Worm (Caenorhabditis elegans) whole organism, early embryonic: ENCODE results near the gene fog-2.

Experiments
- B0310.2 ChIP-seq: sonication (generic microtip); optimal IDR thresholded peaks from 2 replicates; lab custom pipeline; 2016; ENCODE audit warnings: mild to moderate bottlenecking, missing genetic modification characterization, missing compliant biosample characterization
- F13C5.2 ChIP-seq: sonication (generic microtip); optimal IDR thresholded peaks from 2 replicates; lab custom pipeline; 2017; ENCODE audit warnings: mild to moderate bottlenecking, missing genetic modification characterization, inconsistent platforms, missing compliant biosample characterization
- aly-1 ChIP-seq: sonication (generic microtip); optimal IDR thresholded peaks from 2 replicates; lab custom pipeline; 2016; ENCODE audit warnings: missing genetic modification characterization, missing compliant biosample characterization
- ama-1 ChIP-seq: fragments of 150-350 bp; optimal IDR thresholded peaks from 2 replicates; lab custom pipeline; 2014
- ceh-13 ChIP-seq: fragments of 200-800 bp; sonication (Bioruptor generic); optimal IDR thresholded peaks from 2 replicates; lab custom pipeline; 2018; ENCODE audit warnings: mild to moderate bottlenecking, missing genetic modification characterization, missing compliant biosample characterization
- ceh-36 ChIP-seq: sonication (generic microtip); optimal IDR thresholded peaks from 2 replicates; lab custom pipeline; 2016; ENCODE audit warnings: missing genetic modification characterization, inconsistent platforms, missing compliant biosample characterization
- ets-7 ChIP-seq: sonication (generic microtip); optimal IDR thresholded peaks from 2 replicates; lab custom pipeline; 2016; ENCODE audit warnings: missing genotype, missing genetic modification characterization, missing compliant biosample characterization
- flt-1 ChIP-seq: fragments of 200-800 bp; sonication (Bioruptor generic); IDR thresholded peaks from 2 replicates; pipeline ENCODE4 v1.3.6; 2022; ENCODE audit warnings: missing genetic modification characterization, missing compliant biosample characterization
- hmbx-1 ChIP-seq: sonication (generic microtip); optimal IDR thresholded peaks from 2 replicates; lab custom pipeline; 2016; ENCODE audit warnings: mild to moderate bottlenecking, missing genetic modification characterization, missing compliant biosample characterization
- hmg-4 ChIP-seq: fragments of 200-800 bp; sonication (Bioruptor generic); optimal IDR thresholded peaks from 2 replicates; lab custom pipeline; 2018; ENCODE audit warnings: mild to moderate bottlenecking, missing genetic modification characterization, missing compliant biosample characterization
- hnd-1 ChIP-seq: sonication (generic microtip); optimal IDR thresholded peaks from 2 replicates; lab custom pipeline; 2016; ENCODE audit warnings: missing genetic modification characterization, missing compliant biosample characterization
- pes-1 ChIP-seq: fragments of 200-800 bp; sonication (Bioruptor generic); IDR thresholded peaks from 2 replicates; pipeline ENCODE4 v1.3.6; 2022; ENCODE audit warnings: missing genetic modification reagents, missing genetic modification characterization, missing compliant biosample characterization
- scrt-1 ChIP-seq: fragments of 200-800 bp; sonication (Bioruptor generic); IDR thresholded peaks from 2 replicates; pipeline ENCODE4 v1.3.6; 2022; ENCODE audit warnings: missing genetic modification characterization, missing compliant biosample characterization
- sea-1 ChIP-seq: fragments of 200-800 bp; sonication (Bioruptor generic); conservative IDR thresholded peaks from 2 replicates; pipeline ENCODE4 v1.3.6; 2022; ENCODE audit warnings: missing genetic modification characterization, missing compliant biosample characterization
- tbx-11 ChIP-seq: fragments of 200-800 bp; sonication (Bioruptor generic); IDR thresholded peaks from 2 replicates; pipeline ENCODE4 v1.3.6; 2022; ENCODE audit warnings: missing genetic modification characterization, missing compliant biosample characterization
- tbx-37 ChIP-seq: fragments of 200-800 bp; sonication (Bioruptor generic); conservative IDR thresholded peaks from 2 replicates; pipeline ENCODE4 v1.3.6; 2022; ENCODE audit warnings: missing genetic modification reagents, missing genetic modification characterization, missing compliant biosample characterization
- tra-4 ChIP-seq: sonication (generic microtip); optimal IDR thresholded peaks from 2 replicates; lab custom pipeline; 2017; ENCODE audit warnings: missing genetic modification characterization, missing compliant biosample characterization

Gene fog-2

DNA sequence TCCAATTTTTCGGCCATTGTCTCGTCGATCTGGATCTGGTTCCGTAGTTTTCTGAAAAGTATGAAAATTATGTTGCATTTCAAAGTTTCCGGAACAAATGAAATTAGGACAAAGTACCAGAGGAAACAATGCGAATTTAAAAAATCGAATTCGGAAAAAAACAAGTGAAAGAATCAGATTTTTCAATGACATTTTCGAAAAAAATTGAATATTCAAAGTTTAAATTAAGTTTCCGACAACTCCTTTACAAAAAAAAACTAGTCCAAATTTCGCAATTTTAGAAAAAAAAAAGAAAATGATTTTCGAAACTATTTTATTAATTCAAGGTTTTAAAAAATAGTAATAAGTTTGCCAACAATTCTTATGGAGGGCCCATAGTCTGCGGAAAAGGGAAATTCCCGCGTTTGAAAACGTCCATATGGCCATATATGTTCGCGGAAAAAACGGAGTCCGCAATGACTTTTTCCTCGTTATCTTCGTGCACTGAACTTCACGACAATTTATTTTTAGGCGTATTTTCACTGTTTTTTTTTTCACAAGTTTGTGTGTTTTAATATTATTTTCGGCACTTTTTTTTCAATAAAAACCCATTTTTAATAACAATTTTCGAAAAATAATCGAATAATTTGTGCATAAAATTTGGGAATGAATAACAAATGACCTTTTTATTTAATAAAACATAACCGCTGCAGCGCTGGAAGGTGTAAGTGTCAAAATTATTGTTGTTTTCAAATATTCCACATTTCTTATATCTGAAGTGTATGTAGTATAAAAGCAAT, 6.8 kb upstream of the fog-2 start, which contains the start of the genes fbxa-115 and Y113G7B.27:
Gene fbxa-115, minus strand, starts transcription at position 51 of the 779 bp plus-strand sequence.
Gene Y113G7B.27, plus strand, starts transcription at position 729 of the 779 bp plus-strand sequence.
- no peak for TF ChIP-seq aly-1
- TF ChIP-seq B0310.2 (tag; lab: Kevin White, UChicago) = no peak

DNA sequence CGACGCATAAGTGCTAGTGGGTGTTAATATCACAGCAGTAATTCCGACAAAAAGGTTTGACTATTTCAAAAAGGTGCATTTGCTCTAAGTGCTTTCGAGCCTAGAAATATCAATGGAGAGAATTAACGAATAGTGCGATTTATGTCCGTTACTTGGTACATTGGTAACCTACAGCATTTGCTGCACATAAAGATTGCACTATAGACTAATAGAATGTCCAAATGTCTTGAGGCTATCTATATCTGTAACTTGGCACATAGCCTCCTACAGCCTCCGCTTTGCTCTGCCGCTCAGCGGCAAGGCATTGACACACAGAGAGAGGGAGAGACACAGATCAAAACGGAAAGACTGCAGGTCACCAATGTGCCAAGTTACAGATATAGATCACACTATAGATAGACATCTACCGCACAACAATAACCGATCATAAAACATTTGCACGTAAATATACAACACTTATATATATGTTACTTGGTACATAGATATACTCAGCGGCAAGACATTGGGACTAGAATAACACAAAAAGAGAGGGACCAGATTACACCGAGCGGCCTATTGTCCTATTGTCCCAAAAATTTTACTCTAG, 3.5 kb upstream of the fog-2 start, which contains the start of the genes srh-217 and Y113G7B.28:
Gene srh-217, minus strand, starts transcription at position 101 of the 586 bp plus-strand sequence.
Gene Y113G7B.28, plus strand, starts transcription at position 536 of the 586 bp plus-strand sequence.
- TF ChIP-seq F13C5.2 (no peak), scrt-1 (GFP tag; lab: Robert Waterston, UW) (no peak), ets-7 (tag; lab: Kevin White, UChicago) (no peak), hnd-1 (no peak), sea-1 (GFP tag; lab: Robert Waterston, UW) (no peak), pes-1 (GFP tag; lab: Robert Waterston, UW) (no peak), ceh-13 (GFP tag; lab: Kevin White, UChicago) (no peak), tbx-37 (no peak), flt-1 (GFP tag; lab: Robert Waterston, UW) (no peak), hmbx-1 (tag; lab: Kevin White, UChicago) (no peak), hmg-4 (GFP tag; lab: Kevin White, UChicago) (no peak), tra-4 (tag; lab: Kevin White, UChicago) (no peak), aly-1 (no peak)

DNA sequence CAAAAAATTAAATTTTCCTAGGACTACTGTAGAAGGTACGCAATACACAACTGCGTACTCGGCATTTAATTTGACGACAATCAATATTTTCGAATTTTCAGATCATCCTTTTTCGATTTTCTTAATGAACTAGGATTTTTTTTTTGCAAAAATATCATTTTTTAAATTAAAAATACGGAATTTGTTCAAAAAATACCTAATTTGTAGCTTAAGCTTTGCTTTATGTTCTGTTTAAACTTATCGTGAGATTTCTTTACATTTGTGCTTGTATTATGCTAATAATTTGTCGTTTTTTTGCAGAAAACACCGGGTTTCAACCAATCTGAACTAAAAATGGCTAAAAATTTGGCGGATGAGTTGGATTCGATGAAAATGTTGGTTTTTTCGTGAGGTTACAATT, 2.4 kb upstream of the fog-2 start, which contains the start of gene ftr-1:
Gene ftr-1, plus strand, starts transcription at position 301 of the 400 bp plus-strand sequence.
- TF ChIP-seq ets-7 (tag; lab: Kevin White, UChicago) = no peak
- TF ChIP-seq sea-1 (GFP tag; lab: Robert Waterston, UW) = no peak
- no peak for TF ChIP-seq hmg-4 (GFP tag; lab: Kevin White, UChicago)
- TF ChIP-seq ceh-13 (GFP tag; lab: Kevin White, UChicago) = no peak
- no peak for TF ChIP-seq aly-1
- no peak for TF ChIP-seq hmbx-1 (tag; lab: Kevin White, UChicago)
- no peak for TF ChIP-seq flt-1 (GFP tag; lab: Robert Waterston, UW)
- no peak for TF ChIP-seq scrt-1 (GFP tag; lab: Robert Waterston, UW)

DNA sequence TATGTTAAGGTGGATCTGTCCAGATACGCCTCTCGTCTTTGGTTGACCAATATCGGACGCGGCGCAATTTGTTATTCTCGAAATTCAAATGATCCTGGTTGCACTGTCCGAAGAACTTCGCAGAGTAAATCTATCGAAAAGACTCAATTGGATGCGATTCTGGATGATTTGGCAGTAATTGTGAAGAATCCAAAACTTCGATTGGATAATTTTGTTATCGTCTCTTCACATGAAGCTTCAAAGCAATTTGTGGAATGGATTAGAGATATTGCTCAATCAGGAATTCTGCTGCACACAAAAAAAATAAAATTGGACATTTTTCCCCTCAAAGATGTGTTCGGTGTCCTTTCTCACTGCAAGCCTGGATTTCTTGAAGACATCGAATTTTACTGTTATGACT, 604 bp downstream of the fog-2 start:
- TF ChIP-seq flt-1 (GFP tag; lab: Robert Waterston, UW) (no peak), pes-1 (GFP tag; lab: Robert Waterston, UW) (no peak), ama-1 (no peak), ets-7 (tag; lab: Kevin White, UChicago) (no peak), aly-1 (no peak), scrt-1 (GFP tag; lab: Robert Waterston, UW) (no peak), B0310.2 (tag; lab: Kevin White, UChicago) (no peak), tbx-37 (no peak), hnd-1 (no peak), F13C5.2 (no peak), hmg-4 (GFP tag; lab: Kevin White, UChicago) (no peak), hmbx-1 (tag; lab: Kevin White, UChicago) (no peak), sea-1 (GFP tag; lab: Robert Waterston, UW) (no peak), ceh-36 (tag; lab: Kevin White, UChicago) (no peak), tra-4 (tag; lab: Kevin White, UChicago) (no peak), ceh-13 (GFP tag; lab: Kevin White, UChicago) (no peak), tbx-11 (GFP tag; lab: Robert Waterston, UW) (no peak)

DNA sequence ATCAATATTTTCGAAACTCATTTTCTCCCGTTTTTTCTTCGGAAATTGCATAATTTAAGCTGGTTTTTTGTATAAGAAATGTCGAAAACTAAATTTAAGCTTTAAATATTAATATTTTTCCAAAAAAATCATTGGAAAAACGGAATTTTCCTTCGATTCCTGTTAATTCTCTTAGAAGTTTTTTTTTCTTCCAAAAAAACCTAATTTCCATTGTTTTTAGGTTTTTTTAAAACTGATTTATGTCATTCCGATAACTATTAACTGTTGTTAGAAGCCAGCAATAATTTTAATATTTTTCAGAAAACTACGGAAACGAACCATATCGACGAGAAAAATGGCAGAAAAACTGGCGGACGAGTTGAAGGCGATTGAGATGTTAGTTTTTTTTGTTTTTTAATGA, 2.3 kb downstream of the fog-2 start, which contains the start of gene fbxa-114:
Gene fbxa-114, plus strand, starts transcription at position 301 of the 400 bp plus-strand sequence.
- TF ChIP-seq aly-1 (no peak), ceh-13 (GFP tag; lab: Kevin White, UChicago) (no peak), scrt-1 (GFP tag; lab: Robert Waterston, UW) (no peak), hmg-4 (GFP tag; lab: Kevin White, UChicago) (no peak), flt-1 (GFP tag; lab: Robert Waterston, UW) (no peak), B0310.2 (tag; lab: Kevin White, UChicago) (no peak), pes-1 (GFP tag; lab: Robert Waterston, UW) (no peak), hmbx-1 (tag; lab: Kevin White, UChicago) (no peak), sea-1 (GFP tag; lab: Robert Waterston, UW) (no peak), tra-4 (tag; lab: Kevin White, UChicago) (no peak), tbx-37 (no peak), ama-1 (no peak), ets-7 (tag; lab: Kevin White, UChicago) (no peak), hnd-1 (no peak), ceh-36 (tag; lab: Kevin White, UChicago) (no peak), tbx-11 (GFP tag; lab: Robert Waterston, UW) (no peak), F13C5.2 (no peak)

DNA sequence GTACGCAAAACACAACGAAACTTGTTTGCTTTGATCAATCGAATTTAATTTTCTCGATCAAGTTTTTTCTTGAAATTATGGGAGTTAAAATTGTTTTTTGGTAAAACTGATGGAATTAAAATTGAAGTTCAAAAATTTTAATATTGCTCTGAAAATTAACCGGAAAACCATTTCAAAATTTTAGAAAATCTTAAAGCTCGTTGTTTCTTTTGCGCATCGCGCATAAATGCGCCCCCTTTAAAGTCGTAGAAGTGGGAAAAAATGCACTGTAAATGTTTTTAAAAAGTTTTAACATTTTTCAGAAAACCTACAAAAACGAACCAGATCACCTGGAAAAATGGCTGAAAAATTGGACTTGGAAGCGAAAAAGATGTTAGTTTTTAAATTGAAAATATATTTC, 4.0 kb downstream of the fog-2 start, which contains the start of gene fbxa-113:
Gene fbxa-113, plus strand, starts transcription at position 301 of the 400 bp plus-strand sequence.
- no peak for TF ChIP-seq tra-4 (tag; lab: Kevin White, UChicago)
- TF ChIP-seq sea-1 (GFP tag; lab: Robert Waterston, UW) = no peak
- no peak for TF ChIP-seq ceh-36 (tag; lab: Kevin White, UChicago)

ce11 chrV:20206086-20206485, 7.0 kb downstream of the fog-2 start, which contains the start of the genes fbxb-59 and srbc-34:
Gene fbxb-59 (minus strand): TSS chrV:20206186.
Gene srbc-34 (plus strand): TSS chrV:20206318.
- TF ChIP-seq sea-1 (GFP tag; lab: Robert Waterston, UW) = no peak
- TF ChIP-seq ceh-36 (tag; lab: Kevin White, UChicago) = no peak
- TF ChIP-seq tbx-11 (GFP tag; lab: Robert Waterston, UW) = no peak
- no peak for TF ChIP-seq ama-1
- TF ChIP-seq B0310.2 (tag; lab: Kevin White, UChicago) = no peak
- no peak for TF ChIP-seq F13C5.2
- no peak for TF ChIP-seq hmg-4 (GFP tag; lab: Kevin White, UChicago)
- no peak for TF ChIP-seq pes-1 (GFP tag; lab: Robert Waterston, UW)
- TF ChIP-seq ceh-13 (GFP tag; lab: Kevin White, UChicago) = no peak
- TF ChIP-seq aly-1 = no peak
- TF ChIP-seq tbx-37 = no peak
- no peak for TF ChIP-seq flt-1 (GFP tag; lab: Robert Waterston, UW)
- TF ChIP-seq scrt-1 (GFP tag; lab: Robert Waterston, UW) = no peak
- TF ChIP-seq tra-4 (tag; lab: Kevin White, UChicago) = no peak
- TF ChIP-seq ets-7 (tag; lab: Kevin White, UChicago) = no peak
- no peak for TF ChIP-seq hmbx-1 (tag; lab: Kevin White, UChicago)
- TF ChIP-seq hnd-1 = no peak
